Fruit fly (Drosophila melanogaster) whole organism, embryonic: Measurements from ENCODE around the gene sun.

Experiments used
- CG11456 ChIP-seq: fragments of 200-800 bp; sonication (Bioruptor generic); IDR thresholded peaks from 3 replicates; pipeline ENCODE4 v1.3.6; 2022; ENCODE audit warnings: missing biosample characterization, missing genetic modification characterization
- CG12744 ChIP-seq: fragments of 200-800 bp; sonication (Bioruptor generic); optimal IDR thresholded peaks from 2 replicates; lab custom pipeline; 2016; ENCODE audit warnings: missing biosample characterization, missing genetic modification characterization
- CG16863 ChIP-seq: fragments of 200-800 bp; sonication (Bioruptor generic); optimal IDR thresholded peaks from 3 replicates; lab custom pipeline; 2016; ENCODE audit warnings: missing biosample characterization, missing genetic modification characterization
- CG17186 ChIP-seq: fragments of 200-800 bp; sonication (Bioruptor generic); optimal IDR thresholded peaks from 3 replicates; lab custom pipeline; 2017; ENCODE audit warnings: missing biosample characterization, missing genetic modification reagents, missing genetic modification characterization
- CG17328 ChIP-seq: fragments of 200-800 bp; sonication (Bioruptor generic); IDR thresholded peaks from 2 replicates; pipeline ENCODE4 v1.3.6; 2022; ENCODE audit warnings: missing biosample characterization, missing genetic modification characterization
- CG33557 ChIP-seq: fragments of 200-800 bp; sonication (Bioruptor generic); optimal IDR thresholded peaks from 2 replicates; lab custom pipeline; 2019; ENCODE audit warnings: missing biosample characterization, mild to moderate bottlenecking, missing genetic modification characterization, moderate library complexity
- CG3726 ChIP-seq: fragments of 200-800 bp; sonication (Bioruptor generic); IDR thresholded peaks from 3 replicates; pipeline ENCODE4, ENCODE4 v1.3.6; 2022; ENCODE audit warnings: missing biosample characterization, missing genetic modification characterization
- CG4328 ChIP-seq: fragments of 200-800 bp; sonication (Bioruptor generic); optimal IDR thresholded peaks from 3 replicates; lab custom pipeline; 2017; ENCODE audit warnings: missing biosample characterization, missing genetic modification reagents, missing genetic modification characterization
- CG4404 ChIP-seq: fragments of 200-800 bp; sonication (Bioruptor generic); IDR thresholded peaks from 2 replicates; pipeline ENCODE4 v1.3.6; 2022; ENCODE audit warnings: missing biosample characterization, missing genetic modification characterization
- CG4820 ChIP-seq: fragments of 200-800 bp; sonication (Bioruptor generic); optimal IDR thresholded peaks from 3 replicates; lab custom pipeline; 2016; ENCODE audit warnings: missing biosample characterization, missing genetic modification characterization
- CG6683 ChIP-seq: fragments of 200-800 bp; sonication (Bioruptor generic); optimal IDR thresholded peaks from 2 replicates; lab custom pipeline; 2017; ENCODE audit warnings: missing biosample characterization, mild to moderate bottlenecking, missing genetic modification characterization, missing genetic modification reagents
- CG7556 ChIP-seq: fragments of 200-800 bp; sonication (Bioruptor generic); optimal IDR thresholded peaks from 2 replicates; lab custom pipeline; 2017; ENCODE audit warnings: missing biosample characterization, mild to moderate bottlenecking, missing genetic modification characterization
- CG7987 ChIP-seq: fragments of 200-800 bp; sonication (Bioruptor generic); optimal IDR thresholded peaks from 2 replicates; lab custom pipeline; 2018; ENCODE audit warnings: missing biosample characterization, mild to moderate bottlenecking, missing genetic modification characterization, moderate library complexity
- D ChIP-seq, 2 experiments: fragments of 200-800 bp in 1 of 2; fragments of >200 bp in 1 of 2; sonication (Bioruptor generic) in 1 of 2; optimal IDR thresholded peaks; 2 replicates in 1 of 2; 3 replicates in 1 of 2; lab custom pipeline; 2017; ENCODE audit warnings: mild to moderate bottlenecking in 1 of 2, missing biosample characterization in 1 of 2, missing genetic modification characterization in 1 of 2, missing genetic modification reagents in 1 of 2
- Dbx ChIP-seq: fragments of 200-800 bp; sonication (Bioruptor generic); IDR thresholded peaks from 3 replicates; pipeline ENCODE4 v1.3.6; 2022; ENCODE audit warnings: missing biosample characterization, missing genetic modification characterization
- Deaf1 ChIP-seq: fragments of 200-800 bp; optimal IDR thresholded peaks from 3 replicates; lab custom pipeline; 2019; ENCODE audit warnings: missing biosample characterization, mild to moderate bottlenecking, missing genetic modification characterization, moderate library complexity
- Dref ChIP-seq: fragments of 200-800 bp; sonication (Bioruptor generic); IDR thresholded peaks from 2 replicates; pipeline ENCODE4 v1.3.6; 2022; ENCODE audit warnings: missing biosample characterization, missing genetic modification characterization
- Gsc ChIP-seq: fragments of 200-800 bp; sonication (Bioruptor generic); IDR thresholded peaks from 2 replicates; pipeline ENCODE4 v1.3.6; 2022; ENCODE audit warnings: missing biosample characterization, missing genetic modification characterization
- HLH3B ChIP-seq: fragments of 200-800 bp; sonication (Bioruptor generic); IDR thresholded peaks from 2 replicates; pipeline ENCODE4 v1.3.6; 2022; ENCODE audit warnings: missing biosample characterization, missing genetic modification characterization
- Hr3 ChIP-seq: fragments of 200-800 bp; sonication (Bioruptor generic); optimal IDR thresholded peaks from 3 replicates; lab custom pipeline; 2016; ENCODE audit warnings: missing biosample characterization, missing genetic modification characterization
- Hr51 ChIP-seq, 2 experiments: fragments of 200-800 bp; sonication (Bioruptor generic); optimal IDR thresholded peaks; 2 replicates in 1 of 2; 3 replicates in 1 of 2; lab custom pipeline; 2016 to 2018; ENCODE audit warnings: missing biosample characterization in 2 of 2, missing genetic modification characterization in 2 of 2, mild to moderate bottlenecking in 1 of 2, moderate library complexity in 1 of 2
- Kr ChIP-seq: fragments of 200-800 bp; sonication (Bioruptor generic); optimal IDR thresholded peaks from 2 replicates; lab custom pipeline; 2017; ENCODE audit warnings: missing biosample characterization, mild to moderate bottlenecking, missing genetic modification characterization
- MESR4 ChIP-seq: fragments of 200-800 bp; sonication (Bioruptor generic); optimal IDR thresholded peaks from 2 replicates; lab custom pipeline; 2018; ENCODE audit warnings: missing biosample characterization, mild to moderate bottlenecking, missing genetic modification characterization, moderate library complexity
- Nf-YB ChIP-seq: fragments of 200-800 bp; sonication (Bioruptor generic); optimal IDR thresholded peaks from 3 replicates; lab custom pipeline; 2019; ENCODE audit warnings: missing biosample characterization, mild to moderate bottlenecking, missing genetic modification characterization, moderate library complexity
- Sry-δ ChIP-seq: fragments of 200-800 bp; sonication (Bioruptor generic); optimal IDR thresholded peaks from 2 replicates; lab custom pipeline; 2016; ENCODE audit warnings: missing biosample characterization, missing genetic modification characterization
- Taf1 ChIP-seq: fragments of 200-800 bp; sonication (Bioruptor generic); IDR thresholded peaks from 2 replicates; pipeline ENCODE4 v1.3.6; 2022; ENCODE audit warnings: missing biosample characterization, missing genetic modification characterization
- ase ChIP-seq: fragments of 200-800 bp; sonication (Bioruptor generic); IDR thresholded peaks from 3 replicates; pipeline ENCODE4 v1.3.6; 2022; ENCODE audit warnings: missing biosample characterization, missing genetic modification characterization
- chif ChIP-seq, 2 experiments: fragments of 200-800 bp; sonication (Bioruptor generic); optimal IDR thresholded peaks; 3 replicates each; lab custom pipeline; 2016; ENCODE audit warnings: missing biosample characterization in 2 of 2, missing genetic modification characterization in 2 of 2
- chm ChIP-seq: fragments of 200-800 bp; sonication (Bioruptor generic); IDR thresholded peaks from 2 replicates; pipeline ENCODE4 v1.3.6; 2022; ENCODE audit warnings: missing biosample characterization, missing genetic modification characterization
- disco-r ChIP-seq: fragments of 200-800 bp; sonication (Bioruptor generic); optimal IDR thresholded peaks from 2 replicates; lab custom pipeline; 2016; ENCODE audit warnings: missing biosample characterization, missing genetic modification characterization
- esg ChIP-seq: fragments of 200-800 bp; sonication (Bioruptor generic); conservative IDR thresholded peaks from 2 replicates; pipeline ENCODE4 v1.3.6; 2022; ENCODE audit warnings: missing biosample characterization, missing genetic modification characterization
- gcm ChIP-seq: fragments of 200-800 bp; sonication (Bioruptor generic); optimal IDR thresholded peaks from 2 replicates; lab custom pipeline; 2019; ENCODE audit warnings: missing biosample characterization, mild to moderate bottlenecking, missing genetic modification characterization, moderate library complexity
- gfzf ChIP-seq: fragments of 200-800 bp; sonication (Bioruptor generic); optimal IDR thresholded peaks from 2 replicates; lab custom pipeline; 2016; ENCODE audit warnings: missing biosample characterization, mild to moderate bottlenecking, missing genetic modification characterization, moderate library complexity
- kni ChIP-seq: fragments of 200-800 bp; sonication (Bioruptor generic); optimal IDR thresholded peaks from 3 replicates; lab custom pipeline; 2017; ENCODE audit warnings: mild to moderate bottlenecking, missing biosample characterization, missing genetic modification reagents, missing genetic modification characterization
- mld ChIP-seq: fragments of 200-800 bp; sonication (Bioruptor generic); IDR thresholded peaks from 3 replicates; pipeline ENCODE4 v1.3.6; 2022; ENCODE audit warnings: missing biosample characterization, missing genetic modification characterization; ENCODE audit not compliant: partially characterized antibody
- odd ChIP-seq: fragments of 200-800 bp; sonication (Bioruptor generic); optimal IDR thresholded peaks from 2 replicates; lab custom pipeline; 2017; ENCODE audit warnings: missing biosample characterization, mild to moderate bottlenecking, missing genetic modification characterization
- pb ChIP-seq: fragments of 200-800 bp; sonication (Bioruptor generic); optimal IDR thresholded peaks from 3 replicates; lab custom pipeline; 2016; ENCODE audit warnings: missing biosample characterization, missing genetic modification characterization
- pho ChIP-seq: fragments of 200-800 bp; sonication (Bioruptor generic); optimal IDR thresholded peaks from 2 replicates; lab custom pipeline; 2016; ENCODE audit warnings: missing biosample characterization, missing genetic modification characterization
- pita ChIP-seq: fragments of 200-800 bp; sonication (Bioruptor generic); optimal IDR thresholded peaks from 2 replicates; lab custom pipeline; 2017; ENCODE audit warnings: missing biosample characterization, mild to moderate bottlenecking, missing genetic modification characterization
- repo ChIP-seq: fragments of 200-800 bp; sonication (Bioruptor generic); optimal IDR thresholded peaks from 2 replicates; lab custom pipeline; 2016; ENCODE audit warnings: missing biosample characterization, missing genetic modification characterization
- scrt ChIP-seq: fragments of 200-800 bp; sonication (Bioruptor generic); optimal IDR thresholded peaks from 2 replicates; lab custom pipeline; 2018; ENCODE audit warnings: missing biosample characterization, mild to moderate bottlenecking, missing genetic modification characterization, moderate library complexity
- shn ChIP-seq: fragments of 200-800 bp; sonication (Bioruptor generic); optimal IDR thresholded peaks from 3 replicates; lab custom pipeline; 2016; ENCODE audit warnings: missing biosample characterization, missing genetic modification characterization
- sisA ChIP-seq: fragments of 200-800 bp; sonication (Bioruptor generic); IDR thresholded peaks from 2 replicates; pipeline ENCODE4 v1.3.6; 2022; ENCODE audit warnings: missing biosample characterization, missing genetic modification characterization
- slou ChIP-seq: fragments of 200-800 bp; sonication (Bioruptor generic); optimal IDR thresholded peaks from 3 replicates; lab custom pipeline; 2016; ENCODE audit warnings: missing biosample characterization, missing genetic modification characterization
- sob ChIP-seq: fragments of 200-800 bp; sonication (Bioruptor generic); IDR thresholded peaks from 2 replicates; pipeline ENCODE4 v1.3.6; 2022; ENCODE audit warnings: missing biosample characterization, missing genetic modification characterization
- toy ChIP-seq: fragments of 200-800 bp; sonication (Bioruptor generic); IDR thresholded peaks from 2 replicates; pipeline ENCODE4 v1.3.6; 2022; ENCODE audit warnings: missing biosample characterization, missing genetic modification characterization
- twi ChIP-seq: fragments of 200-800 bp; optimal IDR thresholded peaks from 2 replicates; lab custom pipeline; 2019; ENCODE audit warnings: missing biosample characterization, mild to moderate bottlenecking, missing genetic modification characterization, moderate library complexity
- unc-4 ChIP-seq: fragments of 200-800 bp; sonication (Bioruptor generic); IDR thresholded peaks from 2 replicates; pipeline ENCODE4 v1.3.6; 2022; ENCODE audit warnings: missing biosample characterization, missing genetic modification characterization; ENCODE audit not compliant: partially characterized antibody
- vvl ChIP-seq: fragments of 200-800 bp; sonication (Bioruptor generic); IDR thresholded peaks from 2 replicates; pipeline ENCODE4 v1.3.6; 2022; ENCODE audit warnings: missing biosample characterization, missing genetic modification characterization
- zen ChIP-seq: fragments of 200-800 bp; sonication (Bioruptor generic); optimal IDR thresholded peaks from 3 replicates; lab custom pipeline; 2018; ENCODE audit warnings: missing biosample characterization, mild to moderate bottlenecking, missing genetic modification characterization, moderate library complexity

sun gene

DNA sequence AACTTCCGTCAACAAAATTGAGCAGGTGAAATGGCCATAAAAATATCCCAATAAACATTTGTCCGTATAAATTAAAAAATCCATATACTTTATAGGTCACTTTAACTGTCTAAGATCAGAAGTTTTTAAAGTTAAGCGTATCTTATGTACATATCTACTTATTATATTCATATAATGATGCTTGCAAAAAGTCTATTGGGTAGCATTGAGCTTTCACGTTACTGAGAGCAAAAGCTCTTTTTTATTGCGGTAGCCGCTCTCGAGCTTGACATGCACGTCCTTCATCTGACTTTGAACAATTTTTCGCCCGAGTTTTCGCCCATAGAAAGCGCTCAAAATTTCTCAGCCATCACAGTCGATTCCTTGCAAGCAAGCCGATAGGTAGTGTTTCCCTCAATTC, 18.8 kb upstream of the sun start, which contains the start of gene Gapdh2 (continued):
- TF ChIP-seq gfzf (GFP tag; lab: Kevin White, UChicago) (peak; percentile 22), shn (GFP tag; lab: Kevin White, UChicago) (peak; percentile 85), CG6683 (GFP tag; lab: Kevin White, UChicago) (peak; percentile 99), CG12744 (GFP tag; lab: Kevin White, UChicago) (peak; percentile 98), scrt (GFP tag; lab: Kevin White, UChicago) (peak; percentile 99), twi (peak; percentile 96), Sry-δ (peak; percentile 65), kni (peak; percentile 99), ase (GFP tag; lab: Robert Waterston, UW) (peak; percentile 99), esg (GFP tag; lab: Robert Waterston, UW) (peak; percentile 99), chif (GFP tag; optimal IDR thresholded peaks at IDR 0.05; lab: Kevin White, UChicago) (peak; percentile 95 to 96), repo (peak; percentile 94), CG33557 (peak; percentile 90), CG11456 (peak; percentile 98; the same call in 2 of the 3 replicates), unc-4 (GFP tag; lab: Robert Waterston, UW) (peak; percentile 38; the same call in 1 of the 2 replicates), Dbx (GFP tag; lab: Robert Waterston, UW) (peak; percentile 99), HLH3B (peak; percentile 99), vvl (GFP tag; lab: Robert Waterston, UW) (peak; percentile 100), Dref (peak; percentile 44), Kr (no peak), CG17186 (peak; percentile 87), gcm (GFP tag; lab: Kevin White, UChicago) (peak; percentile 99), chm (GFP tag; lab: Robert Waterston, UW) (peak; percentile 99; the same call in 1 of the 2 replicates), zen (tag; lab: Kevin White, UChicago) (peak; percentile 97), MESR4 (GFP tag; lab: Kevin White, UChicago) (peak; percentile 84), CG7556 (GFP tag; lab: Kevin White, UChicago) (peak; percentile 100), CG4328 (GFP tag; lab: Kevin White, UChicago) (peak; percentile 100), Gsc (no peak), Hr51 (GFP tag; optimal IDR thresholded peaks at IDR 0.05; lab: Kevin White, UChicago) (peak; percentile 95 to 100), mld (GFP tag; lab: Robert Waterston, UW) (no peak), pho (GFP tag; lab: Kevin White, UChicago) (peak; percentile 98), toy (peak; percentile 99), CG16863 (GFP tag; lab: Kevin White, UChicago) (peak; percentile 95), odd (GFP tag; lab: Kevin White, UChicago) (peak; percentile 100), CG4820 (GFP tag; lab: Kevin White, UChicago) (peak; percentile 98), sisA (GFP tag; lab: Robert Waterston, UW) (peak; percentile 96), CG7987 (GFP tag; lab: Kevin White, UChicago) (peak; percentile 98), CG4404 (peak; percentile 88), slou (GFP tag; lab: Kevin White, UChicago) (peak; percentile 96), pita (GFP tag; lab: Kevin White, UChicago) (no peak), disco-r (peak; percentile 96), D (optimal IDR thresholded peaks at IDR 0.05; lab: Kevin White, UChicago) (no peak), D (GFP tag; optimal IDR thresholded peaks at IDR 0.05; lab: Kevin White, UChicago) (peak; percentile 98), Hr3 (GFP tag; lab: Kevin White, UChicago) (peak; percentile 96), sob (peak; percentile 99), CG3726 (GFP tag; lab: Robert Waterston, UW) (peak; percentile 97; the same call in 1 of the 3 replicates), pb (peak; percentile 89), Taf1 (peak; percentile 98), Nf-YB (peak; percentile 92), Deaf1 (tag; lab: Kevin White, UChicago) (peak; percentile 93), CG17328 (GFP tag; lab: Robert Waterston, UW) (peak; percentile 99)
